Worm (Caenorhabditis elegans) whole organism, L4/young adult: ENCODE results near the gene dhs-25.
A peak's percentile ranks its signal among the peaks of the same experiment; 100 is the strongest.

Experiments used
- W03F9.2 ChIP-seq: fragments of 150-350 bp; optimal IDR thresholded peaks from 2 replicates; lab custom pipeline; 2014; ENCODE audit warnings: missing biosample characterization, missing genetic modification characterization
- dao-5 ChIP-seq: sonication (generic microtip); optimal IDR thresholded peaks from 2 replicates; lab custom pipeline; 2016; ENCODE audit warnings: missing genotype, missing genetic modification characterization, moderate library complexity, missing compliant biosample characterization
- him-1 ChIP-seq: sonication (generic microtip); optimal IDR thresholded peaks from 2 replicates; lab custom pipeline; 2016; ENCODE audit warnings: missing genotype, missing genetic modification reagents, missing genetic modification characterization, missing compliant biosample characterization

Gene dhs-25

ce11 chrX:1529013-1529412 lies 42.7 kb downstream of the dhs-25 start:
- peak; percentile 37 for TF ChIP-seq him-1 (tag; lab: Kevin White, UChicago)
- TF ChIP-seq dao-5 (tag; lab: Kevin White, UChicago), result no peak

- TF ChIP-seq dao-5 (tag; lab: Kevin White, UChicago), result no peak
- TF ChIP-seq W03F9.2 (tag; lab: Kevin White, UChicago), result no peak
- TF ChIP-seq him-1 (tag; lab: Kevin White, UChicago), result no peak
Observed at ce11 chrX:1535261-1535660, 48.9 kb downstream of the dhs-25 start, which contains the start of gene K06A9.3. Gene K06A9.3, minus strand, starts transcription at chrX:1535361.

ce11 chrX:1536138-1536537 lies 49.8 kb downstream of the dhs-25 start, which contains the start of gene K06A9.2:
Gene K06A9.2, plus strand, starts transcription at chrX:1536366.
- TF ChIP-seq W03F9.2 (tag; lab: Kevin White, UChicago), result no peak
- TF ChIP-seq dao-5 (tag; lab: Kevin White, UChicago), result no peak

- no peak for TF ChIP-seq him-1 (tag; lab: Kevin White, UChicago)
- no peak for TF ChIP-seq W03F9.2 (tag; lab: Kevin White, UChicago)
- TF ChIP-seq dao-5 (tag; lab: Kevin White, UChicago), result no peak
Observed at ce11 chrX:1538830-1539229, 52.5 kb downstream of the dhs-25 start.
